Fruit fly (Drosophila melanogaster) whole organism, embryonic: Measurements from ENCODE around the gene Ppt1.
A peak's percentile ranks its signal among the peaks of the same experiment; 100 is the strongest.

Experiments used
- Antp ChIP-seq: fragments of 200-800 bp; sonication (Bioruptor generic); optimal IDR thresholded peaks from 3 replicates; lab custom pipeline; 2016; ENCODE audit warnings: missing biosample characterization, missing genetic modification characterization
- Atf-2 ChIP-seq: fragments of 200-800 bp; sonication (Bioruptor generic); optimal IDR thresholded peaks from 2 replicates; lab custom pipeline; 2016; ENCODE audit warnings: missing biosample characterization, missing genetic modification characterization
- Atf6 ChIP-seq: fragments of 200-800 bp; sonication (Bioruptor generic); IDR thresholded peaks from 2 replicates; pipeline ENCODE4 v1.3.6; 2022; ENCODE audit warnings: missing biosample characterization, missing genetic modification characterization
- CG10959 ChIP-seq: fragments of 200-800 bp; sonication (Bioruptor generic); IDR thresholded peaks from 2 replicates; pipeline ENCODE4 v1.3.6; 2022; ENCODE audit warnings: missing biosample characterization, missing genetic modification characterization
- CG13296 ChIP-seq: fragments of 200-800 bp; sonication (Bioruptor generic); optimal IDR thresholded peaks from 3 replicates; lab custom pipeline; 2018; ENCODE audit warnings: missing biosample characterization, mild to moderate bottlenecking, missing genetic modification characterization
- CG13894 ChIP-seq: fragments of 200-800 bp; sonication (Bioruptor generic); optimal IDR thresholded peaks from 3 replicates; lab custom pipeline; 2018; ENCODE audit warnings: missing biosample characterization, mild to moderate bottlenecking, missing genetic modification characterization, moderate library complexity
- CG15514 ChIP-seq: fragments of 200-800 bp; sonication (Bioruptor generic); optimal IDR thresholded peaks from 3 replicates; lab custom pipeline; 2017; ENCODE audit warnings: missing biosample characterization, missing genetic modification characterization, mild to moderate bottlenecking, moderate library complexity, missing genetic modification reagents
- CG15696 ChIP-seq: fragments of 200-800 bp; sonication (Bioruptor generic); optimal IDR thresholded peaks from 2 replicates; lab custom pipeline; 2019; ENCODE audit warnings: missing biosample characterization, mild to moderate bottlenecking, missing genetic modification characterization, moderate library complexity
- CG16779 ChIP-seq: fragments of 200-800 bp; sonication (Bioruptor generic); IDR thresholded peaks from 2 replicates; pipeline ENCODE4 v1.3.6; 2022; ENCODE audit warnings: missing biosample characterization, missing genetic modification characterization
- CG17568 ChIP-seq: fragments of 200-800 bp; sonication (Bioruptor generic); optimal IDR thresholded peaks from 2 replicates; lab custom pipeline; 2018; ENCODE audit warnings: missing biosample characterization, mild to moderate bottlenecking, missing genetic modification characterization, moderate library complexity
- CG1792 ChIP-seq: fragments of 200-800 bp; sonication (Bioruptor generic); optimal IDR thresholded peaks from 2 replicates; lab custom pipeline; 2016; ENCODE audit warnings: missing biosample characterization, missing genetic modification characterization
- CG1832 ChIP-seq: fragments of 200-800 bp; sonication (Bioruptor generic); optimal IDR thresholded peaks from 2 replicates; lab custom pipeline; 2017; ENCODE audit warnings: missing biosample characterization, mild to moderate bottlenecking, missing genetic modification characterization, inconsistent platforms
- CG2678 ChIP-seq: fragments of 200-800 bp; sonication (Bioruptor generic); optimal IDR thresholded peaks from 3 replicates; lab custom pipeline; 2019; ENCODE audit warnings: missing biosample characterization, mild to moderate bottlenecking, missing genetic modification characterization, moderate library complexity
- CG30020 ChIP-seq: fragments of 200-800 bp; optimal IDR thresholded peaks from 2 replicates; lab custom pipeline; 2019; ENCODE audit warnings: missing biosample characterization, mild to moderate bottlenecking, missing genetic modification characterization, moderate library complexity
- CG34376 ChIP-seq: fragments of 200-800 bp; sonication (Bioruptor generic); optimal IDR thresholded peaks from 2 replicates; lab custom pipeline; 2018; ENCODE audit warnings: missing biosample characterization, mild to moderate bottlenecking, missing genetic modification characterization
- CG4730 ChIP-seq: fragments of 200-800 bp; sonication (Bioruptor generic); IDR thresholded peaks from 2 replicates; pipeline ENCODE4 v1.3.6; 2022; ENCODE audit warnings: missing biosample characterization, missing genetic modification characterization
- CG6791 ChIP-seq: fragments of 200-800 bp; sonication (Bioruptor generic); IDR thresholded peaks from 3 replicates; pipeline ENCODE4 v1.3.6; 2022; ENCODE audit warnings: missing biosample characterization, missing genetic modification characterization; ENCODE audit not compliant: partially characterized antibody
- CG8290 ChIP-seq, 3 experiments: fragments of 200-800 bp; sonication (Bioruptor generic); optimal IDR thresholded peaks; 2 replicates each; lab custom pipeline; 2016 to 2019; ENCODE audit warnings: missing biosample characterization in 3 of 3, missing genetic modification characterization in 3 of 3, mild to moderate bottlenecking in 2 of 3, moderate library complexity in 1 of 3
- CrebB ChIP-seq: fragments of 200-800 bp; sonication (Bioruptor generic); optimal IDR thresholded peaks from 3 replicates; lab custom pipeline; 2018; ENCODE audit warnings: missing biosample characterization, mild to moderate bottlenecking, missing genetic modification characterization
- Deaf1 ChIP-seq: fragments of 200-800 bp; optimal IDR thresholded peaks from 3 replicates; lab custom pipeline; 2019; ENCODE audit warnings: missing biosample characterization, mild to moderate bottlenecking, missing genetic modification characterization, moderate library complexity
- Doc3 ChIP-seq: fragments of 200-800 bp; sonication (Bioruptor generic); IDR thresholded peaks from 3 replicates; pipeline ENCODE4 v1.3.6; 2022; ENCODE audit warnings: missing biosample characterization, missing genetic modification characterization; ENCODE audit not compliant: partially characterized antibody
- Hr3 ChIP-seq: fragments of 200-800 bp; sonication (Bioruptor generic); optimal IDR thresholded peaks from 3 replicates; lab custom pipeline; 2016; ENCODE audit warnings: missing biosample characterization, missing genetic modification characterization
- Hr78 ChIP-seq, 2 experiments: fragments of 200-800 bp in 1 of 2; fragments of >200 bp in 1 of 2; sonication (Bioruptor generic) in 1 of 2; optimal IDR thresholded peaks; 2 replicates each; lab custom pipeline; 2017 to 2019; ENCODE audit warnings: missing biosample characterization in 2 of 2, missing genetic modification characterization in 2 of 2, mild to moderate bottlenecking in 1 of 2, moderate library complexity in 1 of 2
- Nf-YB ChIP-seq: fragments of 200-800 bp; sonication (Bioruptor generic); optimal IDR thresholded peaks from 3 replicates; lab custom pipeline; 2019; ENCODE audit warnings: missing biosample characterization, mild to moderate bottlenecking, missing genetic modification characterization, moderate library complexity
- Nf-YC ChIP-seq: fragments of 200-800 bp; optimal IDR thresholded peaks from 3 replicates; lab custom pipeline; 2019; ENCODE audit warnings: missing biosample characterization, mild to moderate bottlenecking, missing genetic modification characterization, moderate library complexity
- ase ChIP-seq: fragments of 200-800 bp; sonication (Bioruptor generic); IDR thresholded peaks from 3 replicates; pipeline ENCODE4 v1.3.6; 2022; ENCODE audit warnings: missing biosample characterization, missing genetic modification characterization
- cato ChIP-seq: fragments of 200-800 bp; sonication (Bioruptor generic); optimal IDR thresholded peaks from 2 replicates; lab custom pipeline; 2016; ENCODE audit warnings: missing biosample characterization, missing genetic modification characterization, borderline replicate concordance
- cg ChIP-seq: fragments of 200-800 bp; sonication (Bioruptor generic); optimal IDR thresholded peaks from 3 replicates; lab custom pipeline; 2019; ENCODE audit warnings: missing biosample characterization, mild to moderate bottlenecking, missing genetic modification characterization, moderate library complexity
- chinmo ChIP-seq: fragments of 200-800 bp; sonication (Bioruptor generic); IDR thresholded peaks from 4 replicates; pipeline ENCODE4 v1.3.6; 2022; ENCODE audit warnings: missing biosample characterization, missing genetic modification characterization; ENCODE audit not compliant: partially characterized antibody
- ems ChIP-seq: fragments of 200-800 bp; sonication (Bioruptor generic); optimal IDR thresholded peaks from 3 replicates; lab custom pipeline; 2016; ENCODE audit warnings: missing biosample characterization, missing genetic modification characterization
- exex ChIP-seq: fragments of 200-800 bp; sonication (Bioruptor generic); optimal IDR thresholded peaks from 4 replicates; lab custom pipeline; 2018; ENCODE audit warnings: missing biosample characterization, mild to moderate bottlenecking, missing genetic modification characterization, moderate library complexity
- fd96Cb ChIP-seq: fragments of 200-800 bp; sonication (Bioruptor generic); optimal IDR thresholded peaks from 2 replicates; lab custom pipeline; 2018; ENCODE audit warnings: missing biosample characterization, mild to moderate bottlenecking, missing genetic modification characterization, moderate library complexity
- grn ChIP-seq: fragments of 200-800 bp; sonication (Bioruptor generic); optimal IDR thresholded peaks from 3 replicates; lab custom pipeline; 2017; ENCODE audit warnings: missing biosample characterization, missing genetic modification characterization
- lab ChIP-seq: fragments of 200-800 bp; sonication (Bioruptor generic); optimal IDR thresholded peaks from 3 replicates; lab custom pipeline; 2017; ENCODE audit warnings: missing biosample characterization, missing genetic modification characterization, mild to moderate bottlenecking, moderate library complexity, missing genetic modification reagents
- salm ChIP-seq: fragments of 200-800 bp; sonication (Bioruptor generic); optimal IDR thresholded peaks from 2 replicates; lab custom pipeline; 2018; ENCODE audit warnings: missing biosample characterization, mild to moderate bottlenecking, missing genetic modification characterization
- sd ChIP-seq: fragments of 200-800 bp; sonication (Bioruptor generic); optimal IDR thresholded peaks from 3 replicates; lab custom pipeline; 2018; ENCODE audit warnings: missing biosample characterization, mild to moderate bottlenecking, missing genetic modification characterization, moderate library complexity
- sens ChIP-seq: fragments of 200-800 bp; sonication (Bioruptor generic); peaks from one replicate; lab custom pipeline; 2016; ENCODE audit warnings: missing biosample characterization, missing genetic modification characterization
- sug ChIP-seq: fragments of 200-800 bp; optimal IDR thresholded peaks from 2 replicates; lab custom pipeline; 2019; ENCODE audit warnings: missing biosample characterization, mild to moderate bottlenecking, missing genetic modification characterization, moderate library complexity
- tna ChIP-seq: fragments of 200-800 bp; sonication (Bioruptor generic); IDR thresholded peaks from 2 replicates; pipeline ENCODE4 v1.3.6; 2022; ENCODE audit warnings: missing biosample characterization, missing genetic modification characterization; ENCODE audit not compliant: partially characterized antibody
- unpg ChIP-seq: fragments of 200-800 bp; sonication (Bioruptor generic); optimal IDR thresholded peaks from 3 replicates; lab custom pipeline; 2018; ENCODE audit warnings: missing biosample characterization, mild to moderate bottlenecking, missing genetic modification characterization, moderate library complexity
- yki ChIP-seq: fragments of >200 bp; optimal IDR thresholded peaks from 3 replicates; lab custom pipeline; 2018

Ppt1 gene

dm6 chrX:8694066-8694822, 4.2 kb upstream of the Ppt1 start (continued):
- TF ChIP-seq CG30020 (tag; lab: Kevin White, UChicago) = no peak
- TF ChIP-seq grn (GFP tag; lab: Kevin White, UChicago) = no peak
- no peak for TF ChIP-seq tna
- TF ChIP-seq CG1832 (GFP tag; lab: Kevin White, UChicago) = peak; percentile 47
- peak; percentile 6 for TF ChIP-seq fd96Cb (tag; lab: Kevin White, UChicago)
- TF ChIP-seq unpg = no peak
- no peak for TF ChIP-seq Atf-2 (GFP tag; lab: Kevin White, UChicago)
- TF ChIP-seq ase = no peak
- TF ChIP-seq Doc3 (GFP tag; lab: Robert Waterston, UW) = no peak
- no peak for TF ChIP-seq CG15696 (tag; lab: Kevin White, UChicago)
- no peak for TF ChIP-seq Antp
- no peak for TF ChIP-seq CG4730 (GFP tag; lab: Robert Waterston, UW)
- no peak for TF ChIP-seq Hr78 (GFP tag; optimal IDR thresholded peaks at IDR 0.05; lab: Kevin White, UChicago)
- no peak for TF ChIP-seq CG8290 (GFP tag; optimal IDR thresholded peaks at IDR 0.05; lab: Kevin White, UChicago)
- TF ChIP-seq CG8290 (tag; optimal IDR thresholded peaks at IDR 0.05; lab: Kevin White, UChicago) = no peak

- no peak for TF ChIP-seq cg (GFP tag; lab: Kevin White, UChicago)
- TF ChIP-seq Hr3 (GFP tag; lab: Kevin White, UChicago) = no peak
- TF ChIP-seq cato = no peak
- no peak for TF ChIP-seq CG10959
- TF ChIP-seq, all 482 proteins: peak for 0
These were observed 3.5 kb upstream of the Ppt1 start, which contains the start of gene CG11294 for dm6 chrX:8693520-8693919. TSS of gene CG11294 (minus strand) at chrX:8693620.

dm6 chrX:8685394-8685793, 4.6 kb downstream of the Ppt1 start:
- peak; percentile 25 for TF ChIP-seq CG15514
- peak; percentile 16 for TF ChIP-seq lab (GFP tag; lab: Kevin White, UChicago)
- peak; percentile 18 for TF ChIP-seq CG13296 (GFP tag; lab: Kevin White, UChicago)
- TF ChIP-seq CG1792 (GFP tag; lab: Kevin White, UChicago) = no peak
- peak; percentile 21 for TF ChIP-seq CrebB (tag; lab: Kevin White, UChicago)
- peak; percentile 33 for TF ChIP-seq salm
- peak; percentile 57 for TF ChIP-seq CG34376
- peak; percentile 12 for TF ChIP-seq CG13894 (tag; lab: Kevin White, UChicago)
- peak; percentile 7 for TF ChIP-seq Deaf1
- peak; percentile 41 for TF ChIP-seq sug (tag; lab: Kevin White, UChicago)
- TF ChIP-seq CG2678 (tag; lab: Kevin White, UChicago) = peak; percentile 28
- TF ChIP-seq exex (tag; lab: Kevin White, UChicago) = peak; percentile 99
- TF ChIP-seq CG6791 (GFP tag; lab: Robert Waterston, UW) = no peak
- peak; percentile 16 for TF ChIP-seq CG17568
- TF ChIP-seq Atf6 = 0 out of 2 replicates have a peak, but pooled peaks have one; percentile 9
- peak; percentile 66 for TF ChIP-seq sd
- TF ChIP-seq ems = no peak
- TF ChIP-seq yki (lab: Kevin White, UChicago) = no peak
- peak; percentile 7 for TF ChIP-seq unpg
- TF ChIP-seq Nf-YC (tag; lab: Kevin White, UChicago) = peak; percentile 73
- 0 out of 4 replicates have a peak, but pooled peaks have one; percentile 51 for TF ChIP-seq chinmo (GFP tag; lab: Robert Waterston, UW)
- peak; percentile 75 for TF ChIP-seq Nf-YB (GFP tag; lab: Kevin White, UChicago)
- peak; percentile 19 for TF ChIP-seq sens
- TF ChIP-seq CG16779 (GFP tag; lab: Robert Waterston, UW) = no peak
- TF ChIP-seq, all 482 proteins: peak for 19
